Worm (Caenorhabditis elegans): ENCODE data around the gene atic-1.
"Not testable (repeated sequence)": the region's sequence is repeated elsewhere in the genome, so short reads cannot be mapped to it uniquely, and the experiment has no call there.

atic-1 gene

ce11 chrIV:7946899-7947499, 65.2 kb downstream of the atic-1 start, which contains the start of gene F20D12.12 (continued):
- TF ChIP-seq dve-1 (tag; optimal IDR thresholded peaks at IDR 0.05; ENCODE audit: insufficient read depth) (peak; percentile 54), hlh-30 (tag; optimal IDR thresholded peaks at IDR 0.05; ENCODE audit: insufficient read depth) (peak; percentile 48), hmg-1.1 (GFP tag; IDR thresholded peaks at IDR 0.05) (peak; percentile 94), ceh-20 (GFP tag; IDR thresholded peaks at IDR 0.05) (peak; percentile 90), Y48G9A.11 (GFP tag; IDR thresholded peaks at IDR 0.05) (peak; percentile 83), madf-9 (GFP tag; conservative IDR thresholded peaks at IDR 0.05) (peak; percentile 71; the same call in 1 of the 2 replicates), mes-2 (tag; optimal IDR thresholded peaks at IDR 0.05; ENCODE audit: poor library complexity, severe bottlenecking) (peak; percentile 91), T26A8.4 (GFP tag; IDR thresholded peaks at IDR 0.05) (peak; percentile 81), madf-5 (GFP tag; IDR thresholded peaks at IDR 0.05) (peak in 1 of 2 experiments; percentile 68; a peak in 1 of 4 replicates), dmd-6 (GFP tag; IDR thresholded peaks at IDR 0.05) (peak; percentile 85), ZK337.2 (GFP tag; IDR thresholded peaks at IDR 0.05) (peak; percentile 85), nhr-42 (GFP tag; IDR thresholded peaks at IDR 0.05) (peak; percentile 83; the same call in 1 of the 2 replicates), duxl-1 (tag; optimal IDR thresholded peaks at IDR 0.05; ENCODE audit: poor library complexity) (peak; percentile 5), dpl-1 (GFP tag; optimal IDR thresholded peaks at IDR 0.05) (peak; percentile 73), rbr-2 (tag; optimal IDR thresholded peaks at IDR 0.05) (peak; percentile 74), mdl-1 (tag; optimal IDR thresholded peaks at IDR 0.05) (peak in 1 of 2 experiments; percentile 64), F49E8.2 (tag; optimal IDR thresholded peaks at IDR 0.05; ENCODE audit: borderline replicate concordance) (peak; percentile 52), lin-38 (GFP tag; IDR thresholded peaks at IDR 0.05) (peak; percentile 91), lin-13 (GFP tag; optimal IDR thresholded peaks at IDR 0.05) (peak; percentile 32), vab-7 (GFP tag; IDR thresholded peaks at IDR 0.05) (peak; percentile 96)

- 0 out of 2 replicates have a peak, but pooled peaks have one; percentile 15 for TF ChIP-seq arid-1 (GFP tag; conservative IDR thresholded peaks at IDR 0.05)
- TF ChIP-seq vab-7 (GFP tag; IDR thresholded peaks at IDR 0.05) = peak; percentile 83
- TF ChIP-seq nhr-42 (GFP tag; IDR thresholded peaks at IDR 0.05) = 0 out of 2 replicates have a peak, but pooled peaks have one; percentile 25
- TF ChIP-seq hmg-1.1 (GFP tag; IDR thresholded peaks at IDR 0.05) = peak; percentile 79
- TF ChIP-seq dmd-9 (GFP tag; IDR thresholded peaks at IDR 0.05) = peak; percentile 54; the same call in 1 of the 2 replicates
- peak; percentile 49; the same call in 1 of the 2 replicates for TF ChIP-seq ceh-44 (GFP tag; IDR thresholded peaks at IDR 0.05)
- peak; percentile 75 for TF ChIP-seq lin-38 (GFP tag; IDR thresholded peaks at IDR 0.05)
- 0 out of 2 replicates have a peak, but pooled peaks have one; percentile 41 for TF ChIP-seq ctbp-1 (GFP tag; IDR thresholded peaks at IDR 0.05)
- TF ChIP-seq unc-130 (GFP tag; optimal IDR thresholded peaks at IDR 0.05) = peak; percentile 11
- 0 out of 2 replicates have a peak, but pooled peaks have one; percentile 36 for TF ChIP-seq pha-4 (GFP tag; IDR thresholded peaks at IDR 0.05)
- TF ChIP-seq pha-4 (tag; optimal IDR thresholded peaks at IDR 0.05) = not testable (repeated sequence)
- peak; percentile 49 for TF ChIP-seq Y48G9A.11 (GFP tag; IDR thresholded peaks at IDR 0.05)
- TF ChIP-seq T26A8.4 (GFP tag; IDR thresholded peaks at IDR 0.05) = peak; percentile 30; the same call in 1 of the 2 replicates
- TF ChIP-seq lsy-2 (tag; optimal IDR thresholded peaks at IDR 0.05) = peak in 1 of 2 experiments; percentile 66
- peak; percentile 48 for TF ChIP-seq T20F7.1 (GFP tag; optimal IDR thresholded peaks at IDR 0.05)
- peak; percentile 50 for TF ChIP-seq snpc-1.2 (GFP tag; IDR thresholded peaks at IDR 0.05)
- TF ChIP-seq mes-2 (tag; optimal IDR thresholded peaks at IDR 0.05; ENCODE audit: poor library complexity, severe bottlenecking) = peak; percentile 59
- TF ChIP-seq set-16 (GFP tag; IDR thresholded peaks at IDR 0.05) = peak; percentile 34; the same call in 1 of the 2 replicates
- peak; percentile 72 for TF ChIP-seq egl-43 (GFP tag; IDR thresholded peaks at IDR 0.05)
- TF ChIP-seq tra-1 (GFP tag; IDR thresholded peaks at IDR 0.05) = 0 out of 2 replicates have a peak, but pooled peaks have one; percentile 48
- TF ChIP-seq ceh-20 (GFP tag; IDR thresholded peaks at IDR 0.05) = peak; percentile 60; the same call in 1 of the 2 replicates
Observed at ce11 chrIV:7948290-7948689, 66.5 kb downstream of the atic-1 start, which contains the start of gene mcm-3AP. mcm-3AP (plus strand) TSS chrIV:7948672.

Measured in whole organism, L4 larva.